Worm (Caenorhabditis elegans): ENCODE measurements around the gene T04C9.2.
A peak's percentile ranks its signal among the peaks of the same experiment; 100 is the strongest.

T04C9.2 gene

ce11 chrIII:5964058-5964632, 27.5 kb upstream of the T04C9.2 start:
- TF ChIP-seq isw-1 (GFP tag; IDR thresholded peaks at IDR 0.05) (no peak), lin-14 (GFP tag; optimal IDR thresholded peaks at IDR 0.05) (peak; percentile 40), nhr-85 (tag) (peak; percentile 72), elt-3 (tag; optimal IDR thresholded peaks at IDR 0.05) (peak in 3 of 6 experiments; percentile 10 to 53 (median 11)), efl-1 (optimal IDR thresholded peaks at IDR 0.05) (no peak), efl-1 (GFP tag; optimal IDR thresholded peaks at IDR 0.05 in 1 of 2) (no peak), mef-2 (tag; optimal IDR thresholded peaks at IDR 0.05) (no peak), mab-9 (GFP tag; IDR thresholded peaks at IDR 0.05) (no peak), lsy-2 (tag; optimal IDR thresholded peaks at IDR 0.05) (peak in 1 of 2 experiments; percentile 24), nhr-71 (tag; optimal IDR thresholded peaks at IDR 0.05) (peak; percentile 20), sptf-1 (tag; optimal IDR thresholded peaks at IDR 0.05) (no peak), blmp-1 (tag; optimal IDR thresholded peaks at IDR 0.05) (peak; percentile 91), nhr-20 (tag; optimal IDR thresholded peaks at IDR 0.05) (peak; percentile 9), snu-23 (GFP tag; optimal IDR thresholded peaks at IDR 0.05) (peak; percentile 6), pag-3 (tag; optimal IDR thresholded peaks at IDR 0.05; ENCODE audit: borderline replicate concordance, insufficient read depth) (no peak)

- peak; percentile 64 for TF ChIP-seq nhr-85 (tag)
- peak; percentile 3 for TF ChIP-seq lin-14 (GFP tag; optimal IDR thresholded peaks at IDR 0.05)
- no peak for TF ChIP-seq snu-23 (GFP tag; optimal IDR thresholded peaks at IDR 0.05)
Measured at ce11 chrIII:5965368-5965767, 26.3 kb upstream of the T04C9.2 start.

ce11 chrIII:5965839-5966463, 25.7 kb upstream of the T04C9.2 start, which contains the start of gene dct-6:
Gene dct-6, plus strand, starts transcription at chrIII:5966413.
- TF ChIP-seq ets-5 (GFP tag; IDR thresholded peaks at IDR 0.05) (no peak), nhr-90 (tag; optimal IDR thresholded peaks at IDR 0.05; ENCODE audit: poor library complexity) (no peak), elt-2 (tag; optimal IDR thresholded peaks at IDR 0.05) (no peak), rnt-1 (tag; optimal IDR thresholded peaks at IDR 0.05) (no peak), nhr-71 (tag; optimal IDR thresholded peaks at IDR 0.05) (no peak), sox-4 (tag; optimal IDR thresholded peaks at IDR 0.05) (no peak)

- TF ChIP-seq F16B12.6 (tag; optimal IDR thresholded peaks at IDR 0.05) (no peak), C16A3.4 (tag; optimal IDR thresholded peaks at IDR 0.05) (no peak), zip-4 (GFP tag; optimal IDR thresholded peaks at IDR 0.05) (no peak), dpl-1 (GFP tag; optimal IDR thresholded peaks at IDR 0.05) (no peak), C34B4.2 (tag; optimal IDR thresholded peaks at IDR 0.05) (no peak), aly-2 (tag; optimal IDR thresholded peaks at IDR 0.05) (no peak), lin-15B (tag; optimal IDR thresholded peaks at IDR 0.05) (no peak), lsy-2 (tag; optimal IDR thresholded peaks at IDR 0.05) (no peak), ztf-11 (tag; optimal IDR thresholded peaks at IDR 0.05) (no peak), nhr-76 (tag; optimal IDR thresholded peaks at IDR 0.05) (no peak)
Measured at ce11 chrIII:5967640-5968039, 24.0 kb upstream of the T04C9.2 start.

- TF ChIP-seq efl-1 (optimal IDR thresholded peaks at IDR 0.05) (no peak), efl-1 (GFP tag; optimal IDR thresholded peaks at IDR 0.05 in 1 of 2) (no peak), skn-1 (tag; optimal IDR thresholded peaks at IDR 0.05) (no peak), lin-39 (tag; optimal IDR thresholded peaks at IDR 0.05) (no peak), mab-9 (GFP tag; IDR thresholded peaks at IDR 0.05) (no peak), pqm-1 (tag; optimal IDR thresholded peaks at IDR 0.05) (no peak), lin-15B (tag; optimal IDR thresholded peaks at IDR 0.05) (no peak), unc-130 (tag; optimal IDR thresholded peaks at IDR 0.05) (no peak), snpc-4 (tag; optimal IDR thresholded peaks at IDR 0.05) (no peak), nhr-77 (tag; optimal IDR thresholded peaks at IDR 0.05) (no peak)
Measured at ce11 chrIII:5975005-5975730, 16.5 kb upstream of the T04C9.2 start, which contains the start of gene mlp-1. Gene mlp-1, minus strand, starts transcription at chrIII:5975055.
